Worm (Caenorhabditis elegans) whole organism, late embryonic: Measurements from ENCODE around the gene mes-1.

Experiments used
- C08G9.2 ChIP-seq: sonication (generic microtip); optimal IDR thresholded peaks from 2 replicates; lab custom pipeline; 2016; ENCODE audit warnings: mild to moderate bottlenecking, missing genetic modification characterization, moderate library complexity, missing compliant biosample characterization
- C38D4.7 ChIP-seq: fragments of 200-800 bp; sonication (Bioruptor generic); optimal IDR thresholded peaks from 2 replicates; lab custom pipeline; 2018; ENCODE audit warnings: mild to moderate bottlenecking, missing genetic modification characterization, moderate library complexity, missing compliant biosample characterization
- F13H6.1 ChIP-seq: sonication (generic microtip); optimal IDR thresholded peaks from 2 replicates; lab custom pipeline; 2016; ENCODE audit warnings: missing genetic modification characterization, missing compliant biosample characterization
- K09A11.1 ChIP-seq: sonication (generic microtip); optimal IDR thresholded peaks from 2 replicates; lab custom pipeline; 2017; ENCODE audit warnings: antibody characterized with exemption, mild to moderate bottlenecking, missing genetic modification characterization, missing compliant biosample characterization; ENCODE audit not compliant: insufficient read depth
- ahr-1 ChIP-seq: sonication (generic microtip); optimal IDR thresholded peaks from 2 replicates; lab custom pipeline; 2016; ENCODE audit warnings: missing genetic modification characterization, missing compliant biosample characterization
- ama-1 ChIP-seq: fragments of 150-350 bp; optimal IDR thresholded peaks from 2 replicates; lab custom pipeline; 2014
- ceh-19 ChIP-seq: fragments of 200-800 bp; sonication (Bioruptor generic); optimal IDR thresholded peaks from 2 replicates; lab custom pipeline; 2018; ENCODE audit warnings: mild to moderate bottlenecking, missing genetic modification characterization, missing compliant biosample characterization
- ceh-2 ChIP-seq: sonication (generic microtip); optimal IDR thresholded peaks from 2 replicates; lab custom pipeline; 2016; ENCODE audit warnings: missing genotype, missing genetic modification characterization, missing compliant biosample characterization
- ceh-24 ChIP-seq: sonication (generic microtip); optimal IDR thresholded peaks from 2 replicates; lab custom pipeline; 2016; ENCODE audit warnings: mild to moderate bottlenecking, missing genetic modification characterization, missing compliant biosample characterization
- ceh-31 ChIP-seq: sonication (generic microtip); optimal IDR thresholded peaks from 2 replicates; lab custom pipeline; 2016; ENCODE audit warnings: missing genetic modification characterization, missing compliant biosample characterization
- ceh-48 ChIP-seq: sonication (generic microtip); optimal IDR thresholded peaks from 2 replicates; lab custom pipeline; 2016; ENCODE audit warnings: missing genetic modification characterization, inconsistent platforms, missing compliant biosample characterization
- ceh-6 ChIP-seq: fragments of 200-800 bp; sonication (Bioruptor generic); optimal IDR thresholded peaks from 2 replicates; lab custom pipeline; 2018; ENCODE audit warnings: mild to moderate bottlenecking, missing genetic modification characterization, missing compliant biosample characterization
- dmd-4 ChIP-seq: sonication (generic microtip); optimal IDR thresholded peaks from 2 replicates; lab custom pipeline; 2016; ENCODE audit warnings: borderline replicate concordance, missing genetic modification characterization, missing compliant biosample characterization
- elt-2 ChIP-seq: sonication (generic microtip); optimal IDR thresholded peaks from 2 replicates; lab custom pipeline; 2016; ENCODE audit warnings: missing genetic modification reagents, missing genetic modification characterization, missing compliant biosample characterization
- ets-4 ChIP-seq: sonication (generic microtip); optimal IDR thresholded peaks from 2 replicates; lab custom pipeline; 2016; ENCODE audit warnings: missing genetic modification characterization, missing compliant biosample characterization
- fax-1 ChIP-seq: sonication (generic microtip); optimal IDR thresholded peaks from 2 replicates; lab custom pipeline; 2016; ENCODE audit warnings: missing genotype, missing genetic modification characterization, missing compliant biosample characterization
- hlh-13 ChIP-seq: fragments of 200-800 bp; sonication (Bioruptor generic); optimal IDR thresholded peaks from 2 replicates; lab custom pipeline; 2018; ENCODE audit warnings: mild to moderate bottlenecking, missing genetic modification characterization, missing compliant biosample characterization
- hlh-30 ChIP-seq: sonication (generic microtip); optimal IDR thresholded peaks from 2 replicates; lab custom pipeline; 2017; ENCODE audit warnings: antibody characterized with exemption, missing genetic modification characterization, missing compliant biosample characterization; ENCODE audit not compliant: insufficient read depth
- hlh-6 ChIP-seq: sonication (generic microtip); optimal IDR thresholded peaks from 2 replicates; lab custom pipeline; 2016; ENCODE audit warnings: missing genotype, missing genetic modification characterization, missing compliant biosample characterization
- lim-6 ChIP-seq: sonication (generic microtip); optimal IDR thresholded peaks from 2 replicates; lab custom pipeline; 2016; ENCODE audit warnings: missing genetic modification characterization, missing compliant biosample characterization
- lin-11 ChIP-seq: fragments of 200-800 bp; sonication (Bioruptor generic); optimal IDR thresholded peaks from 2 replicates; lab custom pipeline; 2018; ENCODE audit warnings: mild to moderate bottlenecking, missing genetic modification characterization, missing compliant biosample characterization
- madf-2 ChIP-seq: sonication (generic microtip); optimal IDR thresholded peaks from 2 replicates; lab custom pipeline; 2017; ENCODE audit warnings: missing genetic modification characterization, missing compliant biosample characterization
- mec-3 ChIP-seq: sonication (generic microtip); optimal IDR thresholded peaks from 2 replicates; lab custom pipeline; 2016; ENCODE audit warnings: borderline replicate concordance, missing genetic modification characterization, missing compliant biosample characterization
- nfya-1 ChIP-seq: sonication (generic microtip); optimal IDR thresholded peaks from 2 replicates; lab custom pipeline; 2017; ENCODE audit warnings: missing genetic modification characterization, mild to moderate bottlenecking, missing compliant biosample characterization, antibody characterized with exemption, moderate library complexity
- nhr-11 ChIP-seq: fragments of 150-350 bp; optimal IDR thresholded peaks from 2 replicates; lab custom pipeline; 2014; ENCODE audit warnings: missing biosample characterization, missing genetic modification characterization
- nhr-232 ChIP-seq: sonication (generic microtip); optimal IDR thresholded peaks from 2 replicates; lab custom pipeline; 2016; ENCODE audit warnings: missing genetic modification characterization, missing compliant biosample characterization
- npax-4 ChIP-seq: sonication (generic microtip); optimal IDR thresholded peaks from 2 replicates; lab custom pipeline; 2016; ENCODE audit warnings: missing genetic modification characterization, missing compliant biosample characterization
- pag-3 ChIP-seq: sonication (generic microtip); optimal IDR thresholded peaks from 2 replicates; lab custom pipeline; 2016; ENCODE audit warnings: missing compliant biosample characterization, missing genetic modification characterization, borderline replicate concordance
- pax-1 ChIP-seq: fragments of 150-350 bp; optimal IDR thresholded peaks from 2 replicates; lab custom pipeline; 2014; ENCODE audit warnings: missing biosample characterization, missing genetic modification characterization
- pha-2 ChIP-seq: sonication (generic microtip); optimal IDR thresholded peaks from 2 replicates; lab custom pipeline; 2017; ENCODE audit warnings: mild to moderate bottlenecking, missing genetic modification characterization, missing compliant biosample characterization
- pha-4 ChIP-seq: fragments of 150-350 bp; optimal IDR thresholded peaks from 2 replicates; lab custom pipeline; 2018; ENCODE audit warnings: missing biosample characterization, missing genetic modification reagents, missing genetic modification characterization
- pqm-1 ChIP-seq: sonication (generic microtip); optimal IDR thresholded peaks from 2 replicates; lab custom pipeline; 2016; ENCODE audit warnings: missing genetic modification characterization, missing compliant biosample characterization
- sdc-2 ChIP-seq: sonication (generic microtip); optimal IDR thresholded peaks from 2 replicates; lab custom pipeline; 2016; ENCODE audit warnings: missing genotype, missing genetic modification characterization, missing compliant biosample characterization
- sox-4 ChIP-seq: sonication (generic microtip); optimal IDR thresholded peaks from 2 replicates; lab custom pipeline; 2017; ENCODE audit warnings: mild to moderate bottlenecking, missing genetic modification characterization, inconsistent platforms, missing compliant biosample characterization
- syd-9 ChIP-seq: sonication (generic microtip); optimal IDR thresholded peaks from 2 replicates; lab custom pipeline; 2016; ENCODE audit warnings: mild to moderate bottlenecking, missing genetic modification characterization, moderate library complexity, missing compliant biosample characterization
- tbx-2 ChIP-seq: sonication (generic microtip); optimal IDR thresholded peaks from 2 replicates; lab custom pipeline; 2016; ENCODE audit warnings: missing genetic modification characterization, missing compliant biosample characterization
- tbx-7 ChIP-seq: sonication (generic microtip); optimal IDR thresholded peaks from 2 replicates; lab custom pipeline; 2016; ENCODE audit warnings: missing genotype, missing genetic modification characterization, missing compliant biosample characterization
- ttx-3 ChIP-seq: sonication (generic microtip); optimal IDR thresholded peaks from 2 replicates; lab custom pipeline; 2016; ENCODE audit warnings: missing genetic modification reagents, missing genetic modification characterization, missing compliant biosample characterization
- unc-3 ChIP-seq, 2 experiments: fragments of 200-800 bp in 1 of 2; sonication (Bioruptor generic) in 1 of 2; sonication (generic microtip) in 1 of 2; conservative IDR thresholded peaks in 1 of 2; optimal IDR thresholded peaks in 1 of 2; 2 replicates each; pipeline versions ENCODE4 v1.3.6 to Lab custom; 2016 to 2022; ENCODE audit warnings: missing compliant biosample characterization in 2 of 2, missing genetic modification characterization in 2 of 2, missing genetic modification reagents in 1 of 2
- unc-42 ChIP-seq: sonication (generic microtip); optimal IDR thresholded peaks from 2 replicates; lab custom pipeline; 2016; ENCODE audit warnings: missing genotype, missing genetic modification characterization, missing compliant biosample characterization
- unc-55 ChIP-seq: sonication (generic microtip); optimal IDR thresholded peaks from 2 replicates; lab custom pipeline; 2017; ENCODE audit warnings: missing biosample characterization, missing genetic modification reagents, missing genetic modification characterization
- unc-86 ChIP-seq: sonication (generic microtip); optimal IDR thresholded peaks from 2 replicates; lab custom pipeline; 2016; ENCODE audit warnings: missing genetic modification characterization, missing compliant biosample characterization
- zip-5 ChIP-seq: sonication (generic microtip); optimal IDR thresholded peaks from 2 replicates; lab custom pipeline; 2016; ENCODE audit warnings: missing genetic modification characterization, missing compliant biosample characterization

mes-1 gene

ce11 chrX:11896708-11897107 is 39.4 kb downstream of the mes-1 start:
- TF ChIP-seq unc-42 (no peak), F13H6.1 (no peak), fax-1 (tag; lab: Kevin White, UChicago) (no peak), elt-2 (tag; lab: Kevin White, UChicago) (no peak), tbx-7 (tag; lab: Kevin White, UChicago) (no peak), ceh-6 (GFP tag; lab: Kevin White, UChicago) (no peak), npax-4 (tag; lab: Kevin White, UChicago) (no peak), C08G9.2 (tag; lab: Kevin White, UChicago) (no peak), ceh-19 (no peak)
- TF ChIP-seq, all 69 proteins: peak for 0

- TF ChIP-seq ttx-3 (no peak), unc-86 (tag; lab: Kevin White, UChicago) (no peak), C38D4.7 (GFP tag; lab: Kevin White, UChicago) (no peak), pha-4 (no peak), tbx-2 (tag; lab: Kevin White, UChicago) (no peak), unc-3 (GFP tag; conservative IDR thresholded peaks at IDR 0.05; lab: Robert Waterston, UW) (no peak), unc-3 (tag; optimal IDR thresholded peaks at IDR 0.05; lab: Kevin White, UChicago) (no peak), nhr-232 (tag; lab: Kevin White, UChicago) (no peak), ceh-6 (GFP tag; lab: Kevin White, UChicago) (no peak), hlh-13 (no peak), F13H6.1 (no peak), ahr-1 (no peak), pax-1 (tag; lab: Kevin White, UChicago) (no peak), syd-9 (tag; lab: Kevin White, UChicago) (no peak), ama-1 (lab: Kevin White, UChicago) (no peak), dmd-4 (tag; lab: Kevin White, UChicago) (no peak), nhr-11 (no peak), lin-11 (tag; lab: Kevin White, UChicago) (no peak)
These were observed 40.8 kb downstream of the mes-1 start, which contains the start of gene Y62H9A.9 for ce11 chrX:11898040-11898439. TSS of gene Y62H9A.9 (minus strand) at chrX:11898140.

ce11 chrX:11899031-11899430 is 41.8 kb downstream of the mes-1 start:
- peak; percentile 28 for TF ChIP-seq unc-42
- peak; percentile 46 for TF ChIP-seq ceh-31 (tag; lab: Kevin White, UChicago)
- peak; percentile 97 for TF ChIP-seq sdc-2 (tag; lab: Kevin White, UChicago)
- TF ChIP-seq hlh-30 (tag; lab: Kevin White, UChicago), result no peak
- no peak for TF ChIP-seq F13H6.1

- TF ChIP-seq ceh-48, result no peak
- TF ChIP-seq unc-86 (tag; lab: Kevin White, UChicago), result no peak
- TF ChIP-seq pag-3 (tag; lab: Kevin White, UChicago), result no peak
- TF ChIP-seq lim-6, result no peak
- TF ChIP-seq sox-4 (tag; lab: Kevin White, UChicago), result no peak
- TF ChIP-seq ceh-24 (tag; lab: Kevin White, UChicago), result no peak
- TF ChIP-seq hlh-13, result no peak
- no peak for TF ChIP-seq nfya-1 (tag; lab: Kevin White, UChicago)
- no peak for TF ChIP-seq sdc-2 (tag; lab: Kevin White, UChicago)
- no peak for TF ChIP-seq mec-3
- TF ChIP-seq madf-2 (tag; lab: Kevin White, UChicago), result no peak
These were observed 45.4 kb downstream of the mes-1 start, which contains the start of gene Y62H9A.10 for ce11 chrX:11902661-11903060. TSS of gene Y62H9A.10 (minus strand) at chrX:11902761.

- TF ChIP-seq K09A11.1 (tag; lab: Kevin White, UChicago) (no peak), unc-3 (GFP tag; conservative IDR thresholded peaks at IDR 0.05; lab: Robert Waterston, UW) (no peak), unc-3 (tag; optimal IDR thresholded peaks at IDR 0.05; lab: Kevin White, UChicago) (no peak), ets-4 (tag; lab: Kevin White, UChicago) (no peak), ceh-2 (no peak), pqm-1 (tag; lab: Kevin White, UChicago) (no peak), hlh-6 (tag; lab: Kevin White, UChicago) (no peak), npax-4 (tag; lab: Kevin White, UChicago) (no peak), sdc-2 (tag; lab: Kevin White, UChicago) (no peak), pha-2 (tag; lab: Kevin White, UChicago) (no peak), unc-55 (GFP tag; lab: Kevin White, UChicago) (no peak), unc-86 (tag; lab: Kevin White, UChicago) (no peak), ceh-24 (tag; lab: Kevin White, UChicago) (no peak), lim-6 (no peak), zip-5 (no peak)
These were observed 49.3 kb downstream of the mes-1 start for ce11 chrX:11906626-11907025.
